Worm (Caenorhabditis elegans) whole organism, L2 larva: Measurements from ENCODE around the gene hum-10.

ENCODE experiments used
- C34F6.9 ChIP-seq: fragments of 150-350 bp; optimal IDR thresholded peaks from 2 replicates; lab custom pipeline; 2014; ENCODE audit warnings: missing biosample characterization, missing genetic modification characterization
- F13H6.1 ChIP-seq: sonication (generic microtip); optimal IDR thresholded peaks from 2 replicates; lab custom pipeline; 2016; ENCODE audit warnings: missing genetic modification characterization, missing compliant biosample characterization
- R02D3.7 ChIP-seq: fragments of 150-350 bp; optimal IDR thresholded peaks from 2 replicates; lab custom pipeline; 2014; ENCODE audit warnings: missing biosample characterization, missing genetic modification characterization
- Y55F3AM.14 ChIP-seq: fragments of 200-800 bp; sonication (Bioruptor generic); optimal IDR thresholded peaks from 2 replicates; lab custom pipeline; 2018; ENCODE audit warnings: mild to moderate bottlenecking, missing genetic modification characterization, missing compliant biosample characterization
- alr-1 ChIP-seq: fragments of 150-350 bp; optimal IDR thresholded peaks from 2 replicates; lab custom pipeline; 2014; ENCODE audit warnings: missing biosample characterization, missing genetic modification characterization
- blmp-1 ChIP-seq: sonication (generic microtip); optimal IDR thresholded peaks from 2 replicates; lab custom pipeline; 2017; ENCODE audit warnings: missing genetic modification characterization, mild to moderate bottlenecking, missing compliant biosample characterization, antibody characterized with exemption, moderate library complexity; ENCODE audit not compliant: insufficient read depth
- crh-2 ChIP-seq: sonication (generic microtip); optimal IDR thresholded peaks from 2 replicates; lab custom pipeline; 2017; ENCODE audit warnings: missing biosample characterization, missing genetic modification characterization
- egl-27 ChIP-seq: sonication (generic microtip); optimal IDR thresholded peaks from 3 replicates; lab custom pipeline; 2017; ENCODE audit warnings: missing biosample characterization, missing genetic modification reagents, missing genetic modification characterization
- elt-1 ChIP-seq: fragments of 150-350 bp; optimal IDR thresholded peaks from 2 replicates; lab custom pipeline; 2014; ENCODE audit warnings: missing biosample characterization, missing genetic modification characterization
- fos-1 ChIP-seq: fragments of 150-350 bp; optimal IDR thresholded peaks from 2 replicates; lab custom pipeline; 2014; ENCODE audit warnings: missing biosample characterization, missing genetic modification characterization
- gmeb-1 ChIP-seq: fragments of 150-350 bp; optimal IDR thresholded peaks from 2 replicates; lab custom pipeline; 2014; ENCODE audit warnings: missing biosample characterization, missing genetic modification characterization
- lin-11 ChIP-seq: fragments of 150-350 bp; sonication (generic microtip); optimal IDR thresholded peaks from 2 replicates; lab custom pipeline; 2014; ENCODE audit warnings: missing biosample characterization, missing genetic modification characterization, inconsistent platforms, mixed read lengths
- lin-13 ChIP-seq: fragments of 150-350 bp; optimal IDR thresholded peaks from 2 replicates; lab custom pipeline; 2014; ENCODE audit warnings: missing biosample characterization, missing genetic modification reagents, missing genetic modification characterization
- lsy-2 ChIP-seq, 2 experiments: fragments of 150-350 bp in 1 of 2; sonication (generic microtip) in 1 of 2; optimal IDR thresholded peaks; 2 replicates each; lab custom pipeline; 2014 to 2017; ENCODE audit warnings: missing biosample characterization in 2 of 2, missing genetic modification characterization in 2 of 2
- nhr-11 ChIP-seq: fragments of 150-350 bp; optimal IDR thresholded peaks from 2 replicates; lab custom pipeline; 2014; ENCODE audit warnings: missing biosample characterization, missing genetic modification characterization
- nhr-129 ChIP-seq: fragments of 150-350 bp; optimal IDR thresholded peaks from 2 replicates; lab custom pipeline; 2014; ENCODE audit warnings: missing biosample characterization, missing genetic modification characterization
- nhr-21 ChIP-seq: fragments of 150-350 bp; optimal IDR thresholded peaks from 2 replicates; lab custom pipeline; 2014; ENCODE audit warnings: missing biosample characterization, missing genetic modification characterization
- nhr-6 ChIP-seq: fragments of 150-350 bp; optimal IDR thresholded peaks from 2 replicates; lab custom pipeline; 2014; ENCODE audit warnings: missing biosample characterization, missing genetic modification characterization
- peb-1 ChIP-seq: fragments of 150-350 bp; optimal IDR thresholded peaks from 2 replicates; lab custom pipeline; 2014; ENCODE audit warnings: missing biosample characterization, missing genetic modification characterization
- sem-4 ChIP-seq: fragments of 150-350 bp; optimal IDR thresholded peaks from 2 replicates; lab custom pipeline; 2014; ENCODE audit warnings: missing biosample characterization, missing genetic modification reagents, missing genetic modification characterization
- skn-1 ChIP-seq: sonication (generic microtip); optimal IDR thresholded peaks from 2 replicates; lab custom pipeline; 2017; ENCODE audit warnings: missing biosample characterization, missing genetic modification characterization
- sma-3 ChIP-seq: sonication (generic microtip); optimal IDR thresholded peaks from 2 replicates; lab custom pipeline; 2016; ENCODE audit warnings: missing genetic modification reagents, missing genetic modification characterization, missing compliant biosample characterization
- sma-9 ChIP-seq, 2 experiments: fragments of 150-350 bp in 1 of 2; sonication (generic microtip) in 1 of 2; optimal IDR thresholded peaks; 2 replicates each; lab custom pipeline; 2014 to 2016; ENCODE audit warnings: missing genetic modification characterization in 2 of 2, mild to moderate bottlenecking in 1 of 2, missing biosample characterization in 1 of 2, missing compliant biosample characterization in 1 of 2, missing genetic modification reagents in 1 of 2, moderate library complexity in 1 of 2
- unc-39 ChIP-seq: fragments of 150-350 bp; optimal IDR thresholded peaks from 2 replicates; lab custom pipeline; 2014; ENCODE audit warnings: missing biosample characterization, missing genetic modification characterization
- unc-55 ChIP-seq: fragments of 150-350 bp; sonication (generic microtip); optimal IDR thresholded peaks from 3 replicates; lab custom pipeline; 2014; ENCODE audit warnings: missing biosample characterization, missing genetic modification reagents, missing genetic modification characterization
- unc-62 ChIP-seq: fragments of 150-350 bp; optimal IDR thresholded peaks from 2 replicates; lab custom pipeline; 2014; ENCODE audit warnings: missing biosample characterization, missing genetic modification reagents, missing genetic modification characterization
- zag-1 ChIP-seq: fragments of 150-350 bp; optimal IDR thresholded peaks from 2 replicates; lab custom pipeline; 2014; ENCODE audit warnings: missing biosample characterization, missing genetic modification characterization
- ztf-1 ChIP-seq: fragments of 200-800 bp; sonication (Bioruptor generic); conservative IDR thresholded peaks from 2 replicates; pipeline ENCODE4 v1.3.6; 2022; ENCODE audit warnings: missing genetic modification characterization, missing compliant biosample characterization
- ztf-4 ChIP-seq: fragments of 150-350 bp; optimal IDR thresholded peaks from 2 replicates; lab custom pipeline; 2014; ENCODE audit warnings: missing biosample characterization, missing genetic modification characterization

hum-10 gene

DNA sequence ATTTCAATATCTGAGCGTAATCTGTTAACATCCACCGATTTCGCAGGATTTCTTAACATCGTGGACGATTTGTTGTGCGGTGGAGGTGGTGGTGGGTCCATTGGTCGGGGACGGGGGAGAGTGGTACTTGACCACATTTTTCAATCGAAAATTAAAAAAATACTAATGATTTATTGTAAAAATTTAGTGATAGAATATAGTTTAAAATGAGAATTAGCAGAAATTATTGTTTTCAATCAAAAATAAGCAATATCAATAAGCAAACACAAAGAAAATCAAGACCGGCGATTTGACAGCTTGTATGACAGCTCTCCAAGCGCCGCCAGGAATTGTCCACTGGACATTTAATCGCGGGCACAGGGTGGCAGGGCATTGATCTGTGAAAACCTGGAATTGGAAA, at the start of gene hum-10:
TSS of gene hum-10 (minus strand) at position 101 of the 400 bp plus-strand sequence.
- TF ChIP-seq lin-11 (tag; lab: Kevin White, UChicago) (no peak), R02D3.7 (tag; lab: Kevin White, UChicago) (no peak), zag-1 (tag; lab: Kevin White, UChicago) (no peak), F13H6.1 (tag; lab: Kevin White, UChicago) (no peak), ztf-4 (no peak), crh-2 (tag; lab: Kevin White, UChicago) (no peak), blmp-1 (tag; lab: Kevin White, UChicago) (no peak), skn-1 (tag; lab: Kevin White, UChicago) (no peak), alr-1 (tag; lab: Kevin White, UChicago) (no peak), lsy-2 (tag; optimal IDR thresholded peaks at IDR 0.05; lab: Kevin White, UChicago) (no peak), unc-55 (no peak)
- TF ChIP-seq, all 48 proteins: peak for 0

DNA sequence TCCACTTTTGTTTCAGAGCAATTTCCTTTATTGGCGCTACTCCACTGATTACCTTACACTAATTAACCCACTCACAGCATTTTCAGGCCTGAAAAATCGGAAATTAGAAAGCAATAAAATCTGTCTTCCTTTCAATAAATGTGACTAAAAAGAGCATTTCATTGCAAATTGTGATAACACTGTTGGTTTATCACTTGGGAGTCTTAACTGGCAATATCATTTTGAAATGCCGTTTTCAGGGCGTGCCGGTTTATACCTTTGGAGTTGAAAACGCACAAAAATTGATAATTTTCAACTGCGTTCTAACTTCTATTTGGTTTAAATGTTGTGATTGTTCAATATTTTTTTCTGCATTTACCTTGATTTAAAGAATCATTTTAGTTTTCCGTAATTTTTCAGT, 40.2 kb upstream of the hum-10 start, which contains the start of gene R08E3.1:
TSS of gene R08E3.1 (plus strand) at position 386 of the 400 bp plus-strand sequence.
- TF ChIP-seq C34F6.9 (tag; lab: Kevin White, UChicago) (no peak), sma-9 (GFP tag; optimal IDR thresholded peaks at IDR 0.05; lab: Kevin White, UChicago) (no peak), sma-9 (tag; optimal IDR thresholded peaks at IDR 0.05; lab: Kevin White, UChicago) (no peak), fos-1 (tag; lab: Kevin White, UChicago) (peak; percentile 92), peb-1 (no peak), lsy-2 (tag; optimal IDR thresholded peaks at IDR 0.05; lab: Kevin White, UChicago) (no peak), sem-4 (no peak), alr-1 (tag; lab: Kevin White, UChicago) (no peak), unc-62 (GFP tag; lab: Kevin White, UChicago) (no peak), lin-13 (GFP tag; lab: Kevin White, UChicago) (no peak), ztf-1 (no peak), nhr-6 (no peak), crh-2 (tag; lab: Kevin White, UChicago) (peak; percentile 9)

- TF ChIP-seq fos-1 (tag; lab: Kevin White, UChicago) (peak; percentile 86), C34F6.9 (tag; lab: Kevin White, UChicago) (no peak), crh-2 (tag; lab: Kevin White, UChicago) (peak; percentile 19)
- TF ChIP-seq, all 48 proteins: peak for 2
Measured at ce11 chrX:4821602-4822001, 39.5 kb upstream of the hum-10 start.

DNA sequence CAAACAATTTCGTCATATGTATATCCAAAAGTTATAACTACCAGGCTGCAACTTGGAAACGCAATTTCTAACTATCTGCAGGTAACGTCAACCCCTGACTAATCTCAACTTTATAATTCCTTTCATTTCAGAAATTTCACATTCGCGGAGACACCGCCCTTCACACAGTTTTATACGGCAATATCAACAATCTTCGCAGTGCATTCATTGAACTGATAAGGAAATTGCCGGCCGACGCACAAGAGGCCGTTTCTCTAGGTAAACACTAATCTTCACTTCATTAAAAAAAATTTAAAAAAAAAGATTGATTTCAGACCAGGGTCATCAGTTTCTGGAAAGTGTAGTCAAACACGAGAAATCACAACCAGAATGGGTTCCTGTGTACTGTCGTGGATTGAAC, 36.8 kb upstream of the hum-10 start:
- TF ChIP-seq nhr-6, result no peak
- TF ChIP-seq sma-9 (GFP tag; optimal IDR thresholded peaks at IDR 0.05; lab: Kevin White, UChicago), result peak; percentile 43
- no peak for TF ChIP-seq sma-9 (tag; optimal IDR thresholded peaks at IDR 0.05; lab: Kevin White, UChicago)
- TF ChIP-seq crh-2 (tag; lab: Kevin White, UChicago), result peak; percentile 39
- no peak for TF ChIP-seq sem-4
- TF ChIP-seq egl-27 (tag; lab: Kevin White, UChicago), result no peak
- peak; percentile 89 for TF ChIP-seq fos-1 (tag; lab: Kevin White, UChicago)
- TF ChIP-seq R02D3.7 (tag; lab: Kevin White, UChicago), result no peak
- no peak for TF ChIP-seq blmp-1 (tag; lab: Kevin White, UChicago)
- no peak for TF ChIP-seq lin-13 (GFP tag; lab: Kevin White, UChicago)
- TF ChIP-seq unc-39 (tag; lab: Kevin White, UChicago), result no peak

DNA sequence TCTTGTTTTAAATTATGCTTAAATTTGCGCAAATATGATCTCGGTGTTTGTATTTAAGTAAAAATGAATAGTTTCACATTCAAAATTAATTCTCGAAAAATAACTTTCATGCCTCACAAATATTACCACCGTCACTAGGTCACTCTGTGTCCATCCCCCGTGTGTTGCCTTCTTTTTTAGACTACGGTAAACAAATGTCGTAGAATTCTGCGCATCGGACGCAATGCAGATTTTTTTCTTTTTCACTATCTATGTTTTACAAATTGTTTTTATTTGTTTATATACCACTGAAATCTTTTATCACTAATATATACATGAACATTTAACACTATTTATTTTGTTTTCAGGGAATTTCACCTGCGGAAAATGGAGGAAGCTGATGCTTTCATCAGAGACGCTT, 36.2 kb upstream of the hum-10 start, which contains the start of gene R08E3.3:
TSS of gene R08E3.3 (plus strand) at position 342 of the 400 bp plus-strand sequence.
- peak; percentile 47 for TF ChIP-seq nhr-129 (tag; lab: Kevin White, UChicago)
- no peak for TF ChIP-seq elt-1 (tag; lab: Kevin White, UChicago)
- TF ChIP-seq alr-1 (tag; lab: Kevin White, UChicago), result no peak
- peak; percentile 43 for TF ChIP-seq unc-55
- no peak for TF ChIP-seq lin-13 (GFP tag; lab: Kevin White, UChicago)
- TF ChIP-seq C34F6.9 (tag; lab: Kevin White, UChicago), result peak; percentile 41
- TF ChIP-seq sma-9 (GFP tag; optimal IDR thresholded peaks at IDR 0.05; lab: Kevin White, UChicago), result peak; percentile 9
- no peak for TF ChIP-seq sma-9 (tag; optimal IDR thresholded peaks at IDR 0.05; lab: Kevin White, UChicago)
- peak; percentile 40 for TF ChIP-seq crh-2 (tag; lab: Kevin White, UChicago)
- peak; percentile 4 for TF ChIP-seq nhr-21
- TF ChIP-seq sma-3 (GFP tag; lab: Kevin White, UChicago), result peak; percentile 3
- TF ChIP-seq Y55F3AM.14 (GFP tag; lab: Kevin White, UChicago), result no peak
- TF ChIP-seq gmeb-1 (tag; lab: Kevin White, UChicago), result peak; percentile 37
- TF ChIP-seq lsy-2 (tag; optimal IDR thresholded peaks at IDR 0.05; lab: Kevin White, UChicago), result peak; percentile 84 to 97
- TF ChIP-seq unc-62 (GFP tag; lab: Kevin White, UChicago), result no peak
- no peak for TF ChIP-seq nhr-11 (tag; lab: Kevin White, UChicago)
